Fruit fly (Drosophila melanogaster): ENCODE data around the gene Tsp74F.

Gene Tsp74F

DNA sequence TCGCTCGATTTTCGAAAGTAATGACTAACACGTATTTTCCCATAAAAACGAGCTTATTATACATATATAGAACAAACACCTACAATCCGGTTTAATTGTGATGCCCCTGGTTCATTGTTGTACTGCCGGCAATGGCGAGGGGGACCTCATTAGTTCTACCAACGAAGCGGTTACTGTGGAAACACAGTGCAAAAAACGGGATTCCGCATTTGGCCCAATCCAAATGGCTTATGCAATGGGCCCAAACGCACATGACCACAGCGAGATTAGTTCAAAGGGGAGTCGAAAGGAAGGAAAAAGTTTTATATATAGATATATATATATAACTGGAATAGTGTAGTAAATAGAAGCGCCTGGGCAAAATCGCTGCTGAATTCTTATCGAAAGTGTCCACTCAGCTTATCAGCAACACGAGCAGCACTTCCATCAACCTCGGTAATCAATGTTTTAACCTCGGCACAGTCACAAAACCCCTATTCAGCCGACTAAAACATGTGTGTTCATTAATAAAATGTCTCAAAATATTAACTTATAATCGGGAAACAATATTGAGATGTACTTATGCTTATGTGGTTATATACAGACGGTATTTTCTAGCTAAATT, 8.3 kb upstream of the Tsp74F start:
- TF ChIP-seq Snoo (tag; optimal IDR thresholded peaks at IDR 0.05) (no peak), CG10348 (GFP tag; IDR thresholded peaks at IDR 0.05) (no peak), D1 (tag; optimal IDR thresholded peaks at IDR 0.05) (no peak), CG4496 (GFP tag; IDR thresholded peaks at IDR 0.05) (no peak), CG17806 (tag; optimal IDR thresholded peaks at IDR 0.05) (no peak), Pif1B (GFP tag; optimal IDR thresholded peaks at IDR 0.05) (no peak), rn (GFP tag; IDR thresholded peaks at IDR 0.05) (no peak), CG34367 (tag; optimal IDR thresholded peaks at IDR 0.05) (no peak), CG13204 (GFP tag; optimal IDR thresholded peaks at IDR 0.05) (no peak), fd96Ca (GFP tag; IDR thresholded peaks at IDR 0.05) (no peak), Ets98B (GFP tag; IDR thresholded peaks at IDR 0.05) (no peak), Pif1A (GFP tag; optimal IDR thresholded peaks at IDR 0.05) (no peak), EcR (GFP tag; optimal IDR thresholded peaks at IDR 0.05) (no peak), gl (tag; optimal IDR thresholded peaks at IDR 0.05) (no peak), CG12605 (GFP tag; IDR thresholded peaks at IDR 0.05) (no peak), CG15710 (tag; optimal IDR thresholded peaks at IDR 0.05) (no peak)

DNA sequence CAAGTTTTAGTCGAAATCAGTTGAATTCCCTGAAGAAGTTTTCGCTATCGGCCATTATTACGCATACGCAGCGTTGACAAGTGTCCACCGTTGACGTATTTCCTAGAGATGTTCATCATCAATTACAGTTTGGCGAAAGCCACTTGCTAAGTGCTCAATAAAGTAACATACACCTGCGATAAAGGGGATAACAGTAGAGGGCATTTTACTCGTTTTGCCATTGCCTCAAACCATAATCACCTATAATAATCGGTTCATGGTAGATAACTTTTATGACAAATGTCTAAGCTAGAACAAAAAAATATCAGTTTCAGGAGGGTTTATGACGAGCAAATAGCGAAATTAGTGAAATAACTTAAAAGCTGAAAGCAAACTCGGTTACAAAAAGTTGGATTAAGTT, 7.0 kb upstream of the Tsp74F start:
- TF ChIP-seq CG14655 (GFP tag; optimal IDR thresholded peaks at IDR 0.05) (no peak), gl (tag; optimal IDR thresholded peaks at IDR 0.05) (no peak), CG8159 (tag; optimal IDR thresholded peaks at IDR 0.05) (no peak), rn (GFP tag; IDR thresholded peaks at IDR 0.05) (no peak), Pif1A (GFP tag; optimal IDR thresholded peaks at IDR 0.05) (no peak), CG4496 (GFP tag; IDR thresholded peaks at IDR 0.05) (no peak), EcR (GFP tag; optimal IDR thresholded peaks at IDR 0.05) (no peak), CG32121 (GFP tag; IDR thresholded peaks at IDR 0.05) (no peak), CG12605 (GFP tag; IDR thresholded peaks at IDR 0.05) (no peak), CG15710 (tag; optimal IDR thresholded peaks at IDR 0.05) (no peak), CG17806 (tag; optimal IDR thresholded peaks at IDR 0.05) (no peak), CG10348 (GFP tag; IDR thresholded peaks at IDR 0.05) (no peak), CG8301 (tag; optimal IDR thresholded peaks at IDR 0.05) (no peak), Pif1B (GFP tag; optimal IDR thresholded peaks at IDR 0.05) (no peak), CG9948 (tag; optimal IDR thresholded peaks at IDR 0.05) (no peak), D1 (tag; optimal IDR thresholded peaks at IDR 0.05) (no peak), Ets98B (GFP tag; IDR thresholded peaks at IDR 0.05) (no peak)

DNA sequence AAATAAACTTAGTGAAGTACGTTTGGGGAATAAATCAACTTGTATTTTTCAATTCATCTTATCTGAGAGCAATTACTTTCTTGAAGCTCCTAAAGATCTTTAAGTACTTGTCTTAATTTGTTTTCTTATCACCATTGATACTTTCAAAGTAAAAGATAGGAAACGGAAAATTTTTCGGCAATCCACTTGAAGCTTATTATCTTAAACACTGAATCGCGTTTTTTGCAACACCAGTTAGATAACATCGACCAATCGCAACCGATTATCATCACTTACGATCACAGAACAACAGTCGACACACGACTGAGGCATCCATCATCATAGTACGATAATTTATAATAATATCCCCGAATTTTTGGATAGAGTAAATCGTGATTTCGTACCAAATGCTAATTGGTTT, 6.5 kb upstream of the Tsp74F start:
- no peak for TF ChIP-seq CG4496 (GFP tag; IDR thresholded peaks at IDR 0.05)
- TF ChIP-seq Pif1B (GFP tag; optimal IDR thresholded peaks at IDR 0.05) = no peak
- TF ChIP-seq rn (GFP tag; IDR thresholded peaks at IDR 0.05) = no peak

DNA sequence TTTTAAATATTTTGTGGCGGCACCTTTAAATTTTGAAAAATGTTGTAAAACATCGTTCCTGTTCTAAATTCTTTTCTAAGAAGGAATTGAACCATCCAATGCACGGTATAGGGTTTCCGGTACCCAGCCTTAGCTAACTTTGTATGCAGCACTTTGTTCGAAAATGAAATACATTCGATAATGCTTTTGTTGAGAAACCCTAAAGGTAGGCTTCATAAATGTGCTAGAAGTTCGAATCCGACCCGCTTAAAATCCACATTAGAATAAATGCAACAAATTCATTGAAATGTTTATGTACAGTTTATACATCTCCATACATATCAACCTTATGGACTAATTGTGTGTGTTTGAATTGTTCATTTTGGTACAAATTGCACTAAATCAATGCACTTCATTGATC, 2.9 kb upstream of the Tsp74F start:
- TF ChIP-seq CG8301 (tag; optimal IDR thresholded peaks at IDR 0.05) (no peak), CG4496 (GFP tag; IDR thresholded peaks at IDR 0.05) (0 out of 3 replicates have a peak, but pooled peaks have one; percentile 30), Pif1A (GFP tag; optimal IDR thresholded peaks at IDR 0.05) (no peak), CG8159 (tag; optimal IDR thresholded peaks at IDR 0.05) (no peak), D1 (tag; optimal IDR thresholded peaks at IDR 0.05) (peak; percentile 4), Pif1B (GFP tag; optimal IDR thresholded peaks at IDR 0.05) (no peak), CG32121 (GFP tag; IDR thresholded peaks at IDR 0.05) (no peak), fd96Ca (GFP tag; IDR thresholded peaks at IDR 0.05) (no peak), CG10348 (GFP tag; IDR thresholded peaks at IDR 0.05) (no peak), EcR (GFP tag; optimal IDR thresholded peaks at IDR 0.05) (no peak)

DNA sequence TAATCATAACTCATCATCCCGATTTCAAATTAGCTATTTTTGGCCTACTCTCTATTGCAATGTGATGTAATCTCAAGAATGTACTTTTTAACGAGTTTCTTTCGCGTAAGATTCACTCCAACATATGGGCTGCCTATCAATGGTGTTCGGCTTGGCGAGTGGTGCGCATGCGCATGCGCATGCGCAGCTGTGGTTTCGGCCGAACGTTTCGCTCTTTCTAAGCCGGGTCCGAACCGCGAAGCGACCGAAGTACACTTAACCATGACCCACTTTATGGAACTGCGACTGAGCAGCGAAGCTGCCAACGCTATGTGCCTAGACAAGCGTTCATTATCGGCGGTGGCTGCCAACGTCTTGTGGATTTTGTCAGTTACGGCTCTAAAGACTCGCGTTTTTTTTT, 2.0 kb downstream of the Tsp74F start:
- TF ChIP-seq gl (tag; optimal IDR thresholded peaks at IDR 0.05) (no peak), D1 (tag; optimal IDR thresholded peaks at IDR 0.05) (no peak), fd96Ca (GFP tag; IDR thresholded peaks at IDR 0.05) (no peak), CG17806 (tag; optimal IDR thresholded peaks at IDR 0.05) (no peak), CG34367 (tag; optimal IDR thresholded peaks at IDR 0.05) (no peak), Pif1A (GFP tag; optimal IDR thresholded peaks at IDR 0.05) (no peak), EcR (GFP tag; optimal IDR thresholded peaks at IDR 0.05) (no peak), CG12605 (GFP tag; IDR thresholded peaks at IDR 0.05) (no peak), CG14655 (GFP tag; optimal IDR thresholded peaks at IDR 0.05) (no peak), CG10348 (GFP tag; IDR thresholded peaks at IDR 0.05) (no peak), CG8159 (tag; optimal IDR thresholded peaks at IDR 0.05) (no peak), Snoo (tag; optimal IDR thresholded peaks at IDR 0.05) (no peak)

DNA sequence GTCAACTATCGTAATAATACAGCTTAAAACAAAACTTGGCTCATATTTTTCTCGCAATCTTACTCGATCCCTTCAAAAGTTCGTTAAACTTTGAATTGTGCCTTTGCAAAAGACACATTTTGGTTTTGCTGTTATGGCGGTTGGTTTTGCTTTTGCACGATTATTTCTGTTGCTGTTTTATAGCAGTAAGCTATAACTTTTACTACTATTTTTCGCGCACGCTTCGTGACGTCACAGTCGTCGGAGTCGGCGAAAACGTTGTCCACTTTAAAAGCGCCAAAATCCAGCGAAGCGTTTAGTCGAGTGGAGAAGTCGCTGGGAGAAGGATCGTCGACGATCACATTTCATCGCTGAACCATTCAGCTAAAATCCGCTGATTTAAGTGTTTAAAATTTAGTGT, 8.3 kb downstream of the Tsp74F start, which contains the start of gene CG7402:
Gene CG7402 (plus strand): TSS at position 313 of the 400 bp plus-strand sequence.
- TF ChIP-seq CG4496 (GFP tag; IDR thresholded peaks at IDR 0.05) = peak; percentile 53; the same call in 1 of the 3 replicates
- no peak for TF ChIP-seq CG34367 (tag; optimal IDR thresholded peaks at IDR 0.05)
- peak; percentile 62 for TF ChIP-seq EcR (GFP tag; optimal IDR thresholded peaks at IDR 0.05)
- no peak for TF ChIP-seq Pif1A (GFP tag; optimal IDR thresholded peaks at IDR 0.05)
- no peak for TF ChIP-seq Pif1B (GFP tag; optimal IDR thresholded peaks at IDR 0.05)
- no peak for TF ChIP-seq CG8301 (tag; optimal IDR thresholded peaks at IDR 0.05)
- TF ChIP-seq CG15710 (tag; optimal IDR thresholded peaks at IDR 0.05) = no peak
- no peak for TF ChIP-seq CG12605 (GFP tag; IDR thresholded peaks at IDR 0.05)
- no peak for TF ChIP-seq CG9948 (tag; optimal IDR thresholded peaks at IDR 0.05)

DNA sequence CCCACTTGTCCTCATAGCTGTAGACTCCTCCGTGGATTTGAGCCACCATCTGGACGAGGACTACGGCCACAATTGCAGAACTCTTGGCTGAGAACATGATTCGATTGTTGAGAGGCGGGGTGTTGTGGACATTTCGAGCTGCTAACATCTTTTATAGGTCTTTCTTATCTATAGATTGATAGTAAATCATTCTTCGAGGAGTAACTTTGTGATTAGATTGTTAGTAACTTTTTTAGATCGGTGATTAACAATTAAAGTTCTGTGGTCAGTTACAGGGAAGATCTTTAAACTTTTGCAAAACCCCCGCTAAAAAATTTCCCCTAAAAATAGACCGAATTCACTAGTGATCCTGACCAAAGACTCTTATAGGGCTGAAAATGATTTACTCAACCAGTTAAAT, 9.1 kb downstream of the Tsp74F start, which contains the start of gene CG16775:
Gene CG16775 (minus strand): TSS at position 101 of the 400 bp plus-strand sequence.
- TF ChIP-seq D1 (tag; optimal IDR thresholded peaks at IDR 0.05) = no peak
- TF ChIP-seq CG32121 (GFP tag; IDR thresholded peaks at IDR 0.05) = no peak
- TF ChIP-seq Pif1B (GFP tag; optimal IDR thresholded peaks at IDR 0.05) = no peak
- no peak for TF ChIP-seq Ets98B (GFP tag; IDR thresholded peaks at IDR 0.05)
- TF ChIP-seq rn (GFP tag; IDR thresholded peaks at IDR 0.05) = no peak
- TF ChIP-seq CG15710 (tag; optimal IDR thresholded peaks at IDR 0.05) = no peak
- no peak for TF ChIP-seq CG8301 (tag; optimal IDR thresholded peaks at IDR 0.05)
- TF ChIP-seq CG13204 (GFP tag; optimal IDR thresholded peaks at IDR 0.05) = no peak
- TF ChIP-seq CG17806 (tag; optimal IDR thresholded peaks at IDR 0.05) = no peak
- no peak for TF ChIP-seq CG12605 (GFP tag; IDR thresholded peaks at IDR 0.05)
- TF ChIP-seq CG34367 (tag; optimal IDR thresholded peaks at IDR 0.05) = no peak
- no peak for TF ChIP-seq CG9948 (tag; optimal IDR thresholded peaks at IDR 0.05)
- no peak for TF ChIP-seq EcR (GFP tag; optimal IDR thresholded peaks at IDR 0.05)
- no peak for TF ChIP-seq CG10348 (GFP tag; IDR thresholded peaks at IDR 0.05)
- TF ChIP-seq CG8159 (tag; optimal IDR thresholded peaks at IDR 0.05) = no peak
- TF ChIP-seq CG4496 (GFP tag; IDR thresholded peaks at IDR 0.05) = no peak
- no peak for TF ChIP-seq Snoo (tag; optimal IDR thresholded peaks at IDR 0.05)
- no peak for TF ChIP-seq CG14655 (GFP tag; optimal IDR thresholded peaks at IDR 0.05)

Measured in whole organism, pupa.